Fruit fly (Drosophila melanogaster) whole organism, prepupa: ENCODE results near the gene CG34043.

ENCODE experiments used
- CG16779 ChIP-seq: fragments of 200-800 bp; sonication (Bioruptor generic); optimal IDR thresholded peaks from 3 replicates; lab custom pipeline; 2017; ENCODE audit warnings: missing biosample characterization, mild to moderate bottlenecking, missing genetic modification characterization
- CG3032 ChIP-seq: fragments of 200-800 bp; optimal IDR thresholded peaks from 2 replicates; lab custom pipeline; 2019; ENCODE audit warnings: missing biosample characterization, mild to moderate bottlenecking, missing genetic modification characterization, moderate library complexity

- TF ChIP-seq CG16779 (tag; lab: Kevin White, UChicago) (no peak), CG3032 (tag; lab: Kevin White, UChicago) (no peak)
Observed at dm6 chr2L:10230455-10230854, 50.2 kb downstream of the CG34043 start.
